Fruit fly (Drosophila melanogaster) S2 (cell line): ENCODE results near the gene CG34183.

Experiments used
- CG8478 ChIP-seq: fragments of >200 bp; optimal IDR thresholded peaks from 2 replicates; lab custom pipeline; 2018
- CTCF ChIP-seq, 2 experiments: fragments of >200 bp; optimal IDR thresholded peaks; 2 replicates each; lab custom pipeline; 2018

The CG34183 gene

DNA sequence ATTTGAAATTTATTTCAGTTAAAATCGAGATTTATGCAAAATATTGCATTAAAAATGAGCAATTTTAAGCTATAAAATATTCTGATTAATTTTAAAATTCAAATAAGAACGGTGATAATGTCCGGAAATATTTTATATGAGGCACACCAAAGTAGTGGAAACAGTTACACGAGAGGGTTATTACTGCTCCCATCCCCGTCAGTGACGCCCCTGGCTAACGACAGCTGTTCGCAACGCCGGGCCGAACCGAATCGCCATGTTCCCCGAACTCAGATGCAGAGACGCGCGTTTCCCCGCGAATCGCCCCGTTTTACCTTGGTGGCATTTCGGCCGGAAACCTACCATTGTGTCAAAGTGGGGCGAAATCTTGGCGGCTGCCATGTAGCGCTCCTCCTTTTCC, 21.2 kb upstream of the CG34183 start:
- TF ChIP-seq CTCF (optimal IDR thresholded peaks at IDR 0.05; lab: Kevin White, UChicago) (no peak), CG8478 (no peak)

DNA sequence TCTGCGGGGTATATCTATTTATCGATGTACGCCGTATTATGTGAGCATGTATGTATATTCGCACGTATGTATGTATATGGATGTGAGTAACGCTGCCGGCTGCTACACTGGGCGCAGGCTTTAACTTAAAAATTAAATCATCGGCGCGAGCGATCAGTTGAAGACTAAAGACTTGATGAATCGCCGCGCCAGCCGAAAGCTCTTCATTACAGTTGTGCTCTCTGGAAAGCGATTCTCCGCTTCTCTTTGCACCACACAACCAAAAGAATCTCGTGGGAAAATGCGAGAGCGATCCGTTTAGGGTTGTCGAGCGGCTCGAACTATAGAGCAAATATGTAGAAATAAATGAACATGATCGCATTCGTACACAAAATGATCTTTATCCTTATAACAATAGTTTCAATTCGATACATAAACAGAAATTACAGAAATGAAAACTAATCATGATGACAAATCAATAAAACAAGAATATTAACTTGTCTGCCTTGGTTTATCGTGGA, 17.9 kb upstream of the CG34183 start, which contains the start of gene CG13124:
Gene CG13124, minus strand, starts transcription at position 166 of the 500 bp plus-strand sequence.
- TF ChIP-seq CG8478, result no peak
- no peak for TF ChIP-seq CTCF (optimal IDR thresholded peaks at IDR 0.05; lab: Kevin White, UChicago)

DNA sequence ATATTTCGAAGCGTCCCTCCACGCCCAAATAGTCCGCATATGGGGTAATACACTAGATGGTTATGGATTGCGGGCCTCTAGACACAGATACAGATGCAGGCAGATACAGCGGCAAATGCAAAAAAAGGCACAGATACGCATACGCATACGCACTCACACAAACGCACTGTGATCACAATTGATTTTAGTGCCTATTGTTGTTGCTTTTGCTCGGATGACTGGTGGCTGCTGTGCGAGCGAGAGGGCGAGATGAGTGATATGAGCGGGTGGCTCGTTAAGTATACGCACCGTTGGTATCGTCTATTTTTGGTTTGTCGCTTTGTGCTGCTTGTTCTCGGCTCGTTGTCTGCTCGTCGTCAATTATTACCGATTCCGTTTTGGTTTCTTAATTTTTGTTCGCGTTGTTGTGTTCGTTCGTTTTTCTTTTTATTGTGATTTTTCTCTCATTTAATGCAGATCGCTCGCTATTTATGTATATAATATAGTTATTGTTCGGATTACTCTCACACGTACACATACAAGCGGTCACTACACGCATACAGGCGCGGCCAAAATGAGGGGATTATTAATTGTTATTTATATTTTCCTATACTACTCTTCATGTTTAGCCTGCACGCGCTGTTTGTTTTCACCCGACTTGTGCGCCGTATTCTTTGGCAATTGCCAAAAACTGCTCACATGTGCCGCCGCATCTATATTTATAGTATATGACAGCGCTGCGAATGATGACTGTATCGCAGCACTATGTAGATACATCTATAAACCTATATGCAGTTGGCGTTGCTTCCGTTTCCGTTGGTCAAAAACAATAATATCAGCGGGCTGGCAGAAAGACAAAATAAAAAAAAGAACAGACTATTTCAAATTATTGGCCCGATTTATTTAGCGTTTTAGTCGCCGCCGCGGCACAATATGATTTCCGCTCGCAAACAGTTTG, 17.0 kb upstream of the CG34183 start:
- TF ChIP-seq CG8478 (no peak), CTCF (optimal IDR thresholded peaks at IDR 0.05; lab: Kevin White, UChicago) (no peak)

DNA sequence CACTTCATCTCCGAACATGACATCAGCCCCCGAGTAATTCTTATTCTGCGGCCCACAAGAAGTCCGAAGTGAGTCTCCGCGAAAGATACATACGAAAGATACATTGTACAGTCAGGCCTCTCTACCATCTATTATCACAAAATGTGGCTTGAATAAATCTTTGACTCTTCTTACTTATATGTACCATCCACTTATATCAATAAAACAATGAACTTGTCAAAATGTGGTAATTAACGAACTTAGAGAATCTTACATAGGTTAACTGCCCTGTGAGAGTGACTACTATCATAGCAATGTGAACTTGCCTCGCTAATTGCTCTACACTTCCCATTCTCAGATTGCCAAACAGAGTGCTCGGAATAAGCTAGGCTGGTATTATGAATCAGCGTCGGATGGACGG, 16.1 kb upstream of the CG34183 start:
- TF ChIP-seq CG8478 (no peak), CTCF (optimal IDR thresholded peaks at IDR 0.05; lab: Kevin White, UChicago) (no peak)

DNA sequence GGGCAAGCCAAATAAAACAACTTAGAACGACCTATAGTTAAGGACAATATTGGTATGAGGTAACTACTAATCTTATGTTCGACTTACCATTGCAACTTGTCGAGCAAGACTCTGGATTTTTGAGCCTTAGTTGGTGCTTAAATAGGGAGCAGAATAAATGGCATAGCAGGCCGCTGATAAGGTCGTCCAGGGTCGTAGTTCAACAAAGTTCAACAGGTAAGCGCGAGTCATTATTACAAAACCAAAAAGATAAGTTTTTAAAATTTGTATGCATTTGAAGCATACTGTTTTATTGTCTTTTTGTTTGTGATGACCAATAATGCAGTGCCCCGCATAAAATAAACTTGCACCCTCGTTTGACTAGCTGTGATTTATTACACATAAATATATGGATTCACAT, 12.5 kb upstream of the CG34183 start, which contains the start of gene Muc30E:
Gene Muc30E, minus strand, starts transcription at position 101 of the 400 bp plus-strand sequence.
- no peak for TF ChIP-seq CTCF (optimal IDR thresholded peaks at IDR 0.05; lab: Kevin White, UChicago)
- no peak for TF ChIP-seq CG8478

DNA sequence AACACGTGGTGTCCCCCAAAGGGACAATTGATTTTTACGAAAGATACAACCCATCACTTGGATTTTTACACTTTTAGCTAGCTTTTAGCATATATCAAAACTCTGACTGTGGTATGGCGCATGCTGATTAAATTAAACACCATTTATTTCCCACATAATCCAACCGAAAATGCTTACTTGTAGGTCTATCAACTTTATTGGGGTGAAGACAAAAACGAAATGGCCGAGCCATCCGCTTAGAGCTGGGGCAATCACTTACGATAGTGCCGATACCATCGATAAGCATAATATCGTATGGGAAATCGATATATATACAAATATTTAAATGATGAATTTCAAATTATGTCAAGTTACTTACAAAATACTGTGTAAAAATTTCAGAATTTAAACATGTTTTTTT, 6.7 kb upstream of the CG34183 start, which contains the start of gene RpS2:
Gene RpS2, minus strand, starts transcription at position 257 of the 400 bp plus-strand sequence.
- TF ChIP-seq CG8478, result no peak
- peak in 1 of 2 experiments; percentile 33 for TF ChIP-seq CTCF (optimal IDR thresholded peaks at IDR 0.05; lab: Kevin White, UChicago)

DNA sequence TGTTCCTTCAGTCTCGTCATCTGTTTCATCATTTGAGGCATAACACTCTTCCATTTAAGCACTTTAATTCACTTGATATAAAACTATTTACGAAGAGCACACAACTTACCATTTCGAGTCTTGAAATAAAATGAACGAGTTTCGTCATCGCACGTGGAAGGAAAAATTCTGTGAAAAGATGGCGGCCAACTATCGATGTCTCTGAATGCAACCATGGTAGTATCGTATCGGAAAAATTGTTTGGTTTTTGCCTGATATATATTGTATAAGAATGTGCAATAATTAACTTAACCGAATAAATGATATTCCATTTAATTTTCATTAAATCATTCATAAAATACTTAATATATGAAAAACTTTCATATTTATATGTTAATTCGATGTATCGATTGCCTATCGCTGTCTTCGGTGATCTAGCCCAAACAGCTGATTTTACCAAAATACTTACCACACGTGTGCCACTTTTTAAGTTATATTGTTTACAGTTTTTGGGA, 4.3 kb upstream of the CG34183 start, which contains the start of gene Bka:
Gene Bka, plus strand, starts transcription at position 417 of the 494 bp plus-strand sequence.
- TF ChIP-seq CTCF (optimal IDR thresholded peaks at IDR 0.05; lab: Kevin White, UChicago), result no peak
- TF ChIP-seq CG8478, result no peak

DNA sequence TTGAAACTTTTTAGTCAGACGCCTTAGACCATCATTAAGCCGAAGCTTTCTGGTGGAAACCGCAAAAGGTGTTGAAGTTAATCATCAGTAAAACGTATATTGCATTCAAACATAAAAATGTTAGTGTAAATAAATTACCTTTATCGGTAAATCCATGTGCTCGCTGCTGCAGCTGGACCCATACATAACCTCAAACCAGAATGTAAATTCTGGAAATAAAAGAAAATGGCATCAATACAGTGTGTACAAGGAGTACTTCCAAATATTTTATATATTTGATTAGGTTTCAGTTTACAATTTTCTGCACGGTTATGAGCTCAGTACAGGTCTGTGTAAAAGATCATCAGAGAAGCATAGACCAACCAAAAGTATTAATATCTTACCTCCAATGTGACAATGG, 3.6 kb upstream of the CG34183 start:
- no peak for TF ChIP-seq CTCF (optimal IDR thresholded peaks at IDR 0.05; lab: Kevin White, UChicago)
- no peak for TF ChIP-seq CG8478

DNA sequence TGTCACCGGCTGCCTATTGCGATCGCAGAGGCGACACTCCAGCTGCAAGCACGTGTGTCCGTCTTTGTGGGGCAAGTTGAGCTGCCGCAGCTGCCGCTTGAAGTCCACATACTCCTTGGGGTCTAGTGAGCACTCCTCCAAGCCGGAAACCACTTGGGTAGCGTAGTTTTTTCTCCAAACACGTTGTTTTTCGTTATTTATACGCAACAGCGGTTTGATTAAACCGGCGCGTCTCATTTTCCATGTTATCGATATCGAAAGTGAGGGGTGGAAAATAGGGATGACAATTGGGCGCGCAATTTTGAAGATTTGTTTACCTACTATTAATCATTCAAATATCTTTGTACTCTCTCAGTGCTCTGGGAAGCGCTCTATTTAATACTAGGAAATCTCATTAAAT, 2.6 kb upstream of the CG34183 start, which contains the start of gene mtDNA-helicase:
Gene mtDNA-helicase, minus strand, starts transcription at position 264 of the 400 bp plus-strand sequence.
- no peak for TF ChIP-seq CG8478
- TF ChIP-seq CTCF (optimal IDR thresholded peaks at IDR 0.05; lab: Kevin White, UChicago), result no peak

DNA sequence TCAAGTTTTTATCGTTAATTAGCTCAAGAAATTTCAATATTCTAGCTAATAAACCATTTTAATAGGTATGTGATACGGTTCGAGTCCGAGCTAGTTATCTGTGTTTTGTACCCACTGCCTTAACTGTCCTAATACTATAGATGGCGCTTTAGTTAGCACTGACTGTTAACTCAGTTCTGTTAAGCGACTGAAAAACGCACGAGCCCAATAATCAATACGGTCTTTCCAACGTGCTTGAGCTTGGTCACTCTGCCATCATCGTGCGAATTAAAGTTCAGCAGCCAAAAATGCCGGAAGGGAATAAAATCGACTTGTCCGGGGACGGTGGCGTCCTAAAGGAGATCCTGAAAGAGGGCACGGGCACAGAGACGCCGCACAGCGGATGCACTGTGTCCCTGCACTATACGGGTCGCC, 2.7 kb downstream of the CG34183 start, which contains the start of gene Fkbp59:
Gene Fkbp59, plus strand, starts transcription at position 150 of the 414 bp plus-strand sequence.
- no peak for TF ChIP-seq CG8478
- peak; percentile 95 to 96 for TF ChIP-seq CTCF (optimal IDR thresholded peaks at IDR 0.05; lab: Kevin White, UChicago)

DNA sequence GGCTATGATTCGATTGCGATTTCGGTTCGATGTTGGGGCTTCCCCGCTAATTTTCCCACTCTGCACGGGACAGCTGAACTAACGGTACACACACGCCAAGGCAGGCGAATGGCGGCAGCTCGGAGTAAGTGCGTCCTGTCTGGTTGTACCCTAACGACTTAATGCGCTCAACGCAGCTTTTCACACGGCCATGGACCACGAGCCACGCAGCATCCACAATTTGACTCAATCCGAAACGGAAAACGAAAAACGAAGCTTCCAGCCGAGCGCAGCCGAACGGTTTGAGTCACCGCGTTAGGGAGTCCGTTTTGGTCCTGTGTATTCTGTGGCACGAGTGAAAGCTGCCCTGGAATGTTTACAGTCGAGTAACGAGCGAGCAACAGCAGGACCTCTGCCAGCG, 4.5 kb downstream of the CG34183 start, which contains the start of gene nAChRalpha6:
Gene nAChRalpha6, minus strand, starts transcription at position 165 of the 400 bp plus-strand sequence.
- TF ChIP-seq CG8478, result no peak
- no peak for TF ChIP-seq CTCF (optimal IDR thresholded peaks at IDR 0.05; lab: Kevin White, UChicago)

DNA sequence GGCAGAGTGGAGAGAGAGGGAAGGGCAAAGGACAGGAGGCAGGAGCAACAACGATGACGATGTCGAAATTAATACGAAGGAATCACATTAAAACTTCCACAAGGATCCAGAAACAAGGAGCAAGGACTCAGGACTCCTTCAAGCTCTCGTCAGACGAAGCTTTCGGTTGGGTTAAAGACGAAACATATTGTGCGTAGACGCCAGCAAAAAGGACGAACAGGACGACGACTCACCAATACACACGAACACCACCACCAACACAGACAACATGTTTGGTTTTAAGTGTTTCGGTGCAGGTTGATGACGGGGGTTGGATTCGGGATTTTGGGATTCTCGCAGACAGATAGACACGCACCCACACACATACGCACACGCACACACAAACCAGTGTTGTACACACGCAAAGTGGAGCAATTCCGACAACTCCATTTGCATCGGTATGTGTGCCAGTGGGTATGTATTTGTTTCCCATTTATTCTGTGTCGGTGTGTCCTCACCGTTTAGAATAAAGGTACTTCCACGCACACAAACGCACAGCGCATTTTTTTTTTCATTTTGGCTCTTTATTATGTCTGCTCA, 8.1 kb downstream of the CG34183 start:
- TF ChIP-seq CTCF (optimal IDR thresholded peaks at IDR 0.05; lab: Kevin White, UChicago), result no peak
- TF ChIP-seq CG8478, result no peak

DNA sequence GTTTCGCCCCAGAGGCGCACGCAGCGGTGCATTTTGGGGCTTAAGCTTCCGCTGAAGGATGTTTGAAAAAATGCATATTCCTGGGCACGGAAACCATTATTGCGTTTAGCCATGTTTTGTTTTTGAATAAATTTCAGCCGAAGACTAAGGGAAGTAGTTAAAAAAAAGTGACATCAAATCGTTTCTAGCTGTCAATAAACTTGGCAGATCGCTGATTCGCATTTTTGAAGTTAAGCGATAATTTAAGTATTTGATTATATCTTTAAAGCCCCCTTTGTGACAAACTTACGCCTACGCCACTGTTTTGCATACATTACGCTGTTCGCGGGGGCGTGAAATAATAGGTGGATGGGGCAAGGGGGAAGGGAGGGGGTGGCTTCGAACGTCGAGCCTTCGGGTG, 26.2 kb downstream of the CG34183 start:
- TF ChIP-seq CTCF (optimal IDR thresholded peaks at IDR 0.05; lab: Kevin White, UChicago), result no peak
- TF ChIP-seq CG8478, result no peak

DNA sequence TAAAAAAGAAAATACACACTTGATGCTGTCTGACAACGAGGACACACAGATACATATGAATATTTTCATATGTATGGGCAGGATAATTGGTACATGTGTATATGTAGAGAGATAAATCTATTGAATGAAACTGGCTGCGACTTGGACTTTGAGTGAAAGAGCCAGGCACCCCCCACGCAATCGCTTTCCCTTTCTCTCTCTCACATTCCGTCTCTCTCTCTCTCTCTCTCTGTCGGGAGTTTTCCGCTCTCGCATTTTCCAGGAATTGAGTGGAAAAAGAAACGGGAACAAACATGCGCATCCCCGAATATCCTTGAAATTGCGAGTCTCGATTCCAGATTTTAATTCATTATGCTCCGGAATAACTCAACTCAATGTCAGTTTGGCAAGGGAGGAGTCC, 27.1 kb downstream of the CG34183 start:
- TF ChIP-seq CG8478 (no peak), CTCF (optimal IDR thresholded peaks at IDR 0.05; lab: Kevin White, UChicago) (no peak)

DNA sequence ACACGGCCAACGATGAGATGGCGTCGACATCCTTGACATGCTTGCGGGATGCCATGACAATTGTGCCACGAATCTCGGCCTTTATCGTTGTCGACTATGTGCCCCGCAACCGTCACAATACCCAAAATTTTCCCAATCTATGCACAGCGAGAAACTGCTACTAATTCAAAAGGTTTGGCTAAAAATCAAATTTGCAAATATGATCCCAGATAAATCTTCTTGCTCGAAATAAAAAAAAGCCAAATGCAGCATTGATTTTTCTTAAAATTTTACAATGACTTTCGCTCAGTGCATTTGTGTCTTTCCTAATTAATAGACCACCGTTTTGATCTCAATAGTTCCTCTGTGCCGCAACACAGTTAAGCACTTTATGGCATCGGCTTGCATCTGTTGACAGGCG, 27.6 kb downstream of the CG34183 start:
- TF ChIP-seq CTCF (optimal IDR thresholded peaks at IDR 0.05; lab: Kevin White, UChicago), result no peak
- no peak for TF ChIP-seq CG8478
